Fruit fly (Drosophila melanogaster): ENCODE data around the gene CG7101.

dm6 chrX:18869489-18870132, 39.2 kb downstream of the CG7101 start:
- TF ChIP-seq CG8159 (tag; optimal IDR thresholded peaks at IDR 0.05) (peak; percentile 81), CG17806 (tag; optimal IDR thresholded peaks at IDR 0.05) (peak; percentile 79), gl (tag; optimal IDR thresholded peaks at IDR 0.05) (peak; percentile 54), Pif1A (GFP tag; optimal IDR thresholded peaks at IDR 0.05) (no peak), fd96Ca (GFP tag; IDR thresholded peaks at IDR 0.05) (peak; percentile 75), D1 (tag; optimal IDR thresholded peaks at IDR 0.05) (no peak), CG4496 (GFP tag; IDR thresholded peaks at IDR 0.05) (peak; percentile 79; the same call in 2 of the 3 replicates), Snoo (tag; optimal IDR thresholded peaks at IDR 0.05) (peak; percentile 65), CG8301 (tag; optimal IDR thresholded peaks at IDR 0.05) (peak; percentile 57), CG9948 (tag; optimal IDR thresholded peaks at IDR 0.05) (peak; percentile 68), rn (GFP tag; IDR thresholded peaks at IDR 0.05) (peak; percentile 39; the same call in 1 of the 2 replicates)
